Fruit fly (Drosophila melanogaster) whole organism, prepupa: ENCODE results near the gene par-6.

Experiments
- Blimp-1 ChIP-seq: fragments of 200-800 bp; sonication (Bioruptor generic); optimal IDR thresholded peaks from 3 replicates; lab custom pipeline; 2017; ENCODE audit warnings: missing biosample characterization, missing genetic modification characterization, mild to moderate bottlenecking, moderate library complexity, missing genetic modification reagents
- CG10631 ChIP-seq: fragments of 200-800 bp; sonication (Bioruptor generic); optimal IDR thresholded peaks from 2 replicates; lab custom pipeline; 2016; ENCODE audit warnings: missing biosample characterization, missing genetic modification characterization
- CG10669 ChIP-seq: fragments of 200-800 bp; sonication (Bioruptor generic); optimal IDR thresholded peaks from 3 replicates; lab custom pipeline; 2018; ENCODE audit warnings: missing biosample characterization, mild to moderate bottlenecking, missing genetic modification characterization, moderate library complexity
- CG11294 ChIP-seq: fragments of 200-800 bp; sonication (Bioruptor generic); IDR thresholded peaks from 2 replicates; pipeline ENCODE4 v1.3.6; 2022; ENCODE audit warnings: missing biosample characterization, missing genetic modification characterization
- CG11762 ChIP-seq: fragments of 200-800 bp; sonication (Bioruptor generic); optimal IDR thresholded peaks from 3 replicates; lab custom pipeline; 2016; ENCODE audit warnings: missing biosample characterization, missing genetic modification characterization; ENCODE audit not compliant: insufficient read depth
- CG11902 ChIP-seq: fragments of 200-800 bp; sonication (Bioruptor generic); optimal IDR thresholded peaks from 3 replicates; lab custom pipeline; 2016; ENCODE audit warnings: missing biosample characterization, missing genetic modification characterization
- CG15336 ChIP-seq: fragments of 200-800 bp; sonication (Bioruptor generic); IDR thresholded peaks from 2 replicates; pipeline ENCODE4 v1.3.6; 2022; ENCODE audit warnings: missing biosample characterization, missing genetic modification characterization
- CG1621 ChIP-seq: fragments of 200-800 bp; sonication (Bioruptor generic); optimal IDR thresholded peaks from 3 replicates; lab custom pipeline; 2018; ENCODE audit warnings: missing biosample characterization, mild to moderate bottlenecking, missing genetic modification characterization
- CG16779 ChIP-seq: fragments of 200-800 bp; sonication (Bioruptor generic); optimal IDR thresholded peaks from 3 replicates; lab custom pipeline; 2017; ENCODE audit warnings: missing biosample characterization, mild to moderate bottlenecking, missing genetic modification characterization
- CG3032 ChIP-seq: fragments of 200-800 bp; optimal IDR thresholded peaks from 2 replicates; lab custom pipeline; 2019; ENCODE audit warnings: missing biosample characterization, mild to moderate bottlenecking, missing genetic modification characterization, moderate library complexity
- CG31627 ChIP-seq: fragments of 200-800 bp; sonication (Bioruptor generic); optimal IDR thresholded peaks from 3 replicates; lab custom pipeline; 2016; ENCODE audit warnings: missing biosample characterization, missing genetic modification characterization
- CG32006 ChIP-seq: fragments of 200-800 bp; sonication (Bioruptor generic); optimal IDR thresholded peaks from 3 replicates; lab custom pipeline; 2017; ENCODE audit warnings: missing biosample characterization, mild to moderate bottlenecking, missing genetic modification characterization
- CG34406 ChIP-seq: fragments of 200-800 bp; sonication (Bioruptor generic); optimal IDR thresholded peaks from 3 replicates; lab custom pipeline; 2016; ENCODE audit warnings: missing biosample characterization, missing genetic modification characterization
- CG3919 ChIP-seq: fragments of 200-800 bp; sonication (Bioruptor generic); optimal IDR thresholded peaks from 3 replicates; lab custom pipeline; 2016; ENCODE audit warnings: missing biosample characterization, missing genetic modification characterization
- CG6276 ChIP-seq: fragments of 200-800 bp; sonication (Bioruptor generic); optimal IDR thresholded peaks from 2 replicates; lab custom pipeline; 2017; ENCODE audit warnings: missing biosample characterization, mild to moderate bottlenecking, missing genetic modification characterization
- CG6792 ChIP-seq: fragments of 200-800 bp; sonication (Bioruptor generic); optimal IDR thresholded peaks from 3 replicates; lab custom pipeline; 2016; ENCODE audit warnings: missing biosample characterization, missing genetic modification characterization
- CG6808 ChIP-seq: fragments of 200-800 bp; sonication (Bioruptor generic); optimal IDR thresholded peaks from 3 replicates; lab custom pipeline; 2017; ENCODE audit warnings: missing biosample characterization, missing genetic modification characterization, mild to moderate bottlenecking, moderate library complexity, missing genetic modification reagents
- CG6854 ChIP-seq: fragments of 200-800 bp; sonication (Bioruptor generic); optimal IDR thresholded peaks from 2 replicates; lab custom pipeline; 2017; ENCODE audit warnings: missing biosample characterization, mild to moderate bottlenecking, missing genetic modification characterization
- CG7368 ChIP-seq: fragments of 200-800 bp; sonication (Bioruptor generic); optimal IDR thresholded peaks from 3 replicates; lab custom pipeline; 2016; ENCODE audit warnings: missing biosample characterization, missing genetic modification characterization
- CG8119 ChIP-seq: fragments of 200-800 bp; sonication (Bioruptor generic); IDR thresholded peaks from 3 replicates; pipeline ENCODE4 v1.3.6; 2022; ENCODE audit warnings: missing biosample characterization, missing genetic modification characterization
- CG8319 ChIP-seq: fragments of 200-800 bp; sonication (Bioruptor generic); optimal IDR thresholded peaks from 3 replicates; lab custom pipeline; 2016; ENCODE audit warnings: missing biosample characterization, missing genetic modification characterization
- CG8632 ChIP-seq: fragments of 200-800 bp; sonication (Bioruptor generic); optimal IDR thresholded peaks from 3 replicates; lab custom pipeline; 2016; ENCODE audit warnings: missing biosample characterization, missing genetic modification characterization
- Eip75B ChIP-seq: fragments of 200-800 bp; sonication (Bioruptor generic); optimal IDR thresholded peaks from 3 replicates; lab custom pipeline; 2016; ENCODE audit warnings: missing biosample characterization, missing genetic modification characterization
- Eip78C ChIP-seq: fragments of 200-800 bp; sonication (Bioruptor generic); peaks from one replicate; lab custom pipeline; 2016; ENCODE audit warnings: missing biosample characterization, missing genetic modification characterization
- Eip93F ChIP-seq: fragments of 200-800 bp; sonication (Bioruptor generic); optimal IDR thresholded peaks from 2 replicates; lab custom pipeline; 2016; ENCODE audit warnings: missing biosample characterization, mild to moderate bottlenecking, missing genetic modification characterization
- Ets21C ChIP-seq: fragments of 200-800 bp; sonication (Bioruptor generic); optimal IDR thresholded peaks from 3 replicates; lab custom pipeline; 2016; ENCODE audit warnings: missing biosample characterization, missing genetic modification characterization
- Ets96B ChIP-seq: fragments of 200-800 bp; optimal IDR thresholded peaks from 2 replicates; lab custom pipeline; 2019; ENCODE audit warnings: missing biosample characterization, mild to moderate bottlenecking, missing genetic modification characterization, moderate library complexity
- Gug ChIP-seq: fragments of 200-800 bp; sonication (Bioruptor generic); IDR thresholded peaks from 2 replicates; pipeline ENCODE4 v1.3.6; 2022; ENCODE audit warnings: missing biosample characterization, missing genetic modification characterization
- Hr38 ChIP-seq: sonication (Bioruptor generic); optimal IDR thresholded peaks from 2 replicates; lab custom pipeline; 2016; ENCODE audit warnings: missing biosample characterization, missing genetic modification characterization
- Hr39 ChIP-seq: fragments of 200-800 bp; sonication (Bioruptor generic); optimal IDR thresholded peaks from 2 replicates; lab custom pipeline; 2016; ENCODE audit warnings: missing biosample characterization, missing genetic modification characterization
- Hr4 ChIP-seq: fragments of 200-800 bp; sonication (Bioruptor generic); optimal IDR thresholded peaks from 3 replicates; lab custom pipeline; 2016; ENCODE audit warnings: missing biosample characterization, missing genetic modification characterization
- Lpt ChIP-seq: fragments of 200-800 bp; sonication (Bioruptor generic); optimal IDR thresholded peaks from 3 replicates; lab custom pipeline; 2016; ENCODE audit warnings: missing biosample characterization, missing genetic modification characterization
- Met ChIP-seq: fragments of 200-800 bp; sonication (Bioruptor generic); optimal IDR thresholded peaks from 3 replicates; lab custom pipeline; 2016; ENCODE audit warnings: missing biosample characterization, missing genetic modification characterization
- OdsH ChIP-seq: fragments of 200-800 bp; sonication (Bioruptor generic); optimal IDR thresholded peaks from 3 replicates; lab custom pipeline; 2016; ENCODE audit warnings: missing biosample characterization, missing genetic modification characterization
- Smox ChIP-seq: fragments of 200-800 bp; sonication (Bioruptor generic); optimal IDR thresholded peaks from 3 replicates; lab custom pipeline; 2016; ENCODE audit warnings: missing biosample characterization, missing genetic modification characterization
- Sox102F ChIP-seq: fragments of 200-800 bp; sonication (Bioruptor generic); optimal IDR thresholded peaks from 2 replicates; lab custom pipeline; 2016; ENCODE audit warnings: missing biosample characterization, mild to moderate bottlenecking, missing genetic modification characterization
- Sox14 ChIP-seq: fragments of 200-800 bp; sonication (Bioruptor generic); optimal IDR thresholded peaks from 3 replicates; lab custom pipeline; 2016; ENCODE audit warnings: missing biosample characterization, missing genetic modification characterization
- Sox15 ChIP-seq: fragments of 200-800 bp; sonication (Bioruptor generic); optimal IDR thresholded peaks from 3 replicates; lab custom pipeline; 2016; ENCODE audit warnings: missing biosample characterization, missing genetic modification characterization
- acj6 ChIP-seq: fragments of 200-800 bp; sonication (Bioruptor generic); optimal IDR thresholded peaks from 3 replicates; lab custom pipeline; 2016; ENCODE audit warnings: missing biosample characterization, missing genetic modification characterization
- cyc ChIP-seq: fragments of 200-800 bp; sonication (Bioruptor generic); optimal IDR thresholded peaks from 3 replicates; lab custom pipeline; 2016; ENCODE audit warnings: missing biosample characterization, missing genetic modification characterization
- dac ChIP-seq: fragments of 200-800 bp; sonication (Bioruptor generic); optimal IDR thresholded peaks from 2 replicates; lab custom pipeline; 2017; ENCODE audit warnings: missing biosample characterization, mild to moderate bottlenecking, missing genetic modification characterization
- dsx ChIP-seq: fragments of 200-800 bp; optimal IDR thresholded peaks from 3 replicates; lab custom pipeline; 2019; ENCODE audit warnings: missing biosample characterization, mild to moderate bottlenecking, missing genetic modification characterization, moderate library complexity; ENCODE audit not compliant: poor library complexity, severe bottlenecking
- eg ChIP-seq: fragments of 200-800 bp; sonication (Bioruptor generic); IDR thresholded peaks from 3 replicates; pipeline ENCODE4 v1.3.6; 2022; ENCODE audit warnings: missing biosample characterization, missing genetic modification characterization
- esn ChIP-seq: fragments of 200-800 bp; sonication (Bioruptor generic); optimal IDR thresholded peaks from 2 replicates; lab custom pipeline; 2016; ENCODE audit warnings: missing biosample characterization, mild to moderate bottlenecking, missing genetic modification characterization, moderate library complexity
- fd59A ChIP-seq: fragments of 200-800 bp; sonication (Bioruptor generic); optimal IDR thresholded peaks from 2 replicates; lab custom pipeline; 2017; ENCODE audit warnings: missing biosample characterization, mild to moderate bottlenecking, missing genetic modification characterization, missing genetic modification reagents
- fd85E ChIP-seq: fragments of 200-800 bp; sonication (Bioruptor generic); optimal IDR thresholded peaks from 3 replicates; lab custom pipeline; 2016; ENCODE audit warnings: missing biosample characterization, missing genetic modification characterization
- fkh ChIP-seq: fragments of 200-800 bp; sonication (Bioruptor generic); optimal IDR thresholded peaks from 3 replicates; lab custom pipeline; 2017; ENCODE audit warnings: missing biosample characterization, mild to moderate bottlenecking, missing genetic modification characterization, moderate library complexity
- lz ChIP-seq: fragments of 200-800 bp; sonication (Bioruptor generic); optimal IDR thresholded peaks from 3 replicates; lab custom pipeline; 2016; ENCODE audit warnings: missing biosample characterization, missing genetic modification characterization
- net ChIP-seq: fragments of 200-800 bp; sonication (Bioruptor generic); optimal IDR thresholded peaks from 3 replicates; lab custom pipeline; 2016; ENCODE audit warnings: missing biosample characterization, missing genetic modification characterization
- spab ChIP-seq: fragments of 200-800 bp; sonication (Bioruptor generic); optimal IDR thresholded peaks from 2 replicates; lab custom pipeline; 2017; ENCODE audit warnings: missing biosample characterization, mild to moderate bottlenecking, missing genetic modification characterization, missing genetic modification reagents
- ss ChIP-seq, 2 experiments: fragments of 200-800 bp; sonication (Bioruptor generic); optimal IDR thresholded peaks; 2 replicates in 1 of 2; 3 replicates in 1 of 2; lab custom pipeline; 2017 to 2018; ENCODE audit warnings: mild to moderate bottlenecking in 2 of 2, missing biosample characterization in 2 of 2, missing genetic modification characterization in 2 of 2, moderate library complexity in 1 of 2
- svp ChIP-seq: fragments of 200-800 bp; sonication (Bioruptor generic); peaks from one replicate; lab custom pipeline; 2016; ENCODE audit warnings: missing biosample characterization, missing genetic modification characterization
- topi ChIP-seq: fragments of 200-800 bp; sonication (Bioruptor generic); optimal IDR thresholded peaks from 3 replicates; lab custom pipeline; 2016; ENCODE audit warnings: missing biosample characterization, missing genetic modification characterization

The par-6 gene

DNA sequence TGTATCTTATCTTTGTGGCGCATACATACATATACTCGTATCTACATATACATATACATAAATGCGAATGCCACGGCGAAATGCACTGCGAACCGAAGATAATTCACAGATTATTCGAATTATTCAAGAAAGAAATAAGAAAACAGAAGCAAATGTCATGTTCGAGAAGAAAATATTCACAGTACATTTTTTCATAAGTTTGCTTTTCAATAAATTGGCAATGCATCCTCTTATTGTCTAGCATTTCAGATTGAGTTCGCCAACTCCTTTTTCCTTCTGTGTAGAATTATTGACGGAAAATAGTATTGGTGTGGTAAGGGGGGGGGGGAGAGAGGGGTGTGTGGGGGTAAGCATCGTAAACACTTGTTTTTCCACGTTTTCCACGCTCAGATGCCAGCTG is 15.3 kb downstream of the par-6 start:
- TF ChIP-seq Gug (GFP tag; lab: Robert Waterston, UW) (no peak), Hr38 (GFP tag; lab: Kevin White, UChicago) (no peak), CG3032 (tag; lab: Kevin White, UChicago) (no peak), CG6276 (no peak), Blimp-1 (GFP tag; lab: Kevin White, UChicago) (no peak), Sox15 (GFP tag; lab: Kevin White, UChicago) (no peak), CG10631 (GFP tag; lab: Kevin White, UChicago) (no peak), fkh (GFP tag; lab: Kevin White, UChicago) (no peak), Eip78C (GFP tag; lab: Kevin White, UChicago) (peak; percentile 39), esn (GFP tag; lab: Kevin White, UChicago) (no peak), Eip93F (GFP tag; lab: Kevin White, UChicago) (no peak), CG32006 (GFP tag; lab: Kevin White, UChicago) (peak; percentile 57), svp (GFP tag; lab: Kevin White, UChicago) (peak; percentile 73), CG6792 (peak; percentile 11), dac (no peak), acj6 (GFP tag; lab: Kevin White, UChicago) (peak; percentile 18), lz (GFP tag; lab: Kevin White, UChicago) (no peak), CG11762 (no peak), CG8632 (GFP tag; lab: Kevin White, UChicago) (no peak), CG7368 (no peak), CG6854 (GFP tag; lab: Kevin White, UChicago) (no peak), Ets96B (tag; lab: Kevin White, UChicago) (no peak), CG8119 (GFP tag; lab: Robert Waterston, UW) (0 out of 3 replicates have a peak, but pooled peaks have one; percentile 28), CG11294 (GFP tag; lab: Robert Waterston, UW) (no peak), eg (GFP tag; lab: Robert Waterston, UW) (peak; percentile 45; the same call in 1 of the 3 replicates), Met (GFP tag; lab: Kevin White, UChicago) (no peak), CG8319 (GFP tag; lab: Kevin White, UChicago) (no peak), fd59A (GFP tag; lab: Kevin White, UChicago) (no peak), CG1621 (tag; lab: Kevin White, UChicago) (no peak), CG11902 (GFP tag; lab: Kevin White, UChicago) (no peak), Ets21C (GFP tag; lab: Kevin White, UChicago) (no peak), spab (GFP tag; lab: Kevin White, UChicago) (no peak), dsx (GFP tag; lab: Kevin White, UChicago) (no peak), Sox102F (GFP tag; lab: Kevin White, UChicago) (no peak), CG15336 (GFP tag; lab: Robert Waterston, UW) (no peak), Smox (no peak), CG34406 (no peak), CG6808 (GFP tag; lab: Kevin White, UChicago) (no peak), Eip75B (GFP tag; lab: Kevin White, UChicago) (no peak), CG10669 (GFP tag; lab: Kevin White, UChicago) (no peak), topi (no peak), fd85E (no peak), Hr39 (no peak), ss (GFP tag; optimal IDR thresholded peaks at IDR 0.05; lab: Kevin White, UChicago) (no peak), CG3919 (no peak), Lpt (GFP tag; lab: Kevin White, UChicago) (no peak), CG31627 (GFP tag; lab: Kevin White, UChicago) (no peak), CG16779 (tag; lab: Kevin White, UChicago) (no peak), cyc (no peak), Sox14 (no peak), net (GFP tag; lab: Kevin White, UChicago) (no peak), Hr4 (GFP tag; lab: Kevin White, UChicago) (peak; percentile 36), OdsH (peak; percentile 18)
